Fruit fly (Drosophila melanogaster) S2 (cell line): ENCODE data around the gene CG9109.

Experiments used
- CG8478 ChIP-seq: fragments of >200 bp; optimal IDR thresholded peaks from 2 replicates; lab custom pipeline; 2018
- CTCF ChIP-seq, 2 experiments: fragments of >200 bp; optimal IDR thresholded peaks; 2 replicates each; lab custom pipeline; 2018

DNA sequence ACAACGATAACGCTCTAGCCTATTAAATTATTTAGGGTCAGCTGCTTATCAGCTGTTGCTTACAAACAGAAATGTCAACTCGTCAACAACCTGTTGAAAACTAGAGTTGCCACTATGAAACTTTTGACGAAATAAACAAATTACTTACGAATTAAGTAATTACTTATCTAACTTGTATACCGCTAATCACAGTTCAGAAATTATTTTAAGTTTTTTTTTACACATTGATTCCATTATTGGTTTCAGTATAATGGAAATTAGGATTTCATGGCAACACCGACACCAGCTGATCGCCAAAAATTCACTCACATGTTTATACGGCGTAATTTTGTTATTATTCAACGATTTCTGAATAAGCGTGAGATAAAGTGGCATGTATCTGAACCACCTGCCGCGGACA lies 3.6 kb upstream of the CG9109 start, which contains the start of the genes CG9117 and CG31643:
- no peak for TF ChIP-seq CG8478 (lab: Kevin White, UChicago)
- TF ChIP-seq CTCF (optimal IDR thresholded peaks at IDR 0.05; lab: Kevin White, UChicago) = no peak
